Worm (Caenorhabditis elegans) whole organism, L4 larva: ENCODE results near the gene R09E10.13.

Source experiments
- F10B5.3 ChIP-seq: sonication (generic microtip); optimal IDR thresholded peaks from 2 replicates; lab custom pipeline; 2016; ENCODE audit warnings: mild to moderate bottlenecking, missing genetic modification characterization, missing compliant biosample characterization
- F26F4.8 ChIP-seq: fragments of 200-800 bp; sonication (Bioruptor generic); conservative IDR thresholded peaks from 2 replicates; pipeline ENCODE4 v1.3.6; 2022; ENCODE audit warnings: missing genetic modification characterization, missing compliant biosample characterization
- F37D6.2 ChIP-seq: sonication (generic microtip); optimal IDR thresholded peaks from 2 replicates; lab custom pipeline; 2016; ENCODE audit warnings: mild to moderate bottlenecking, missing genetic modification characterization, missing compliant biosample characterization
- R02D3.7 ChIP-seq: fragments of 150-350 bp; sonication (generic microtip); optimal IDR thresholded peaks from 3 replicates; lab custom pipeline; 2014; ENCODE audit warnings: missing biosample characterization, missing genetic modification characterization
- T20F7.1 ChIP-seq: fragments of 200-800 bp; sonication (Bioruptor generic); optimal IDR thresholded peaks from 2 replicates; lab custom pipeline; 2018; ENCODE audit warnings: mild to moderate bottlenecking, missing genetic modification characterization, missing compliant biosample characterization
- T26A8.4 ChIP-seq: fragments of 200-800 bp; sonication (Bioruptor generic); IDR thresholded peaks from 2 replicates; pipeline ENCODE4 v1.3.6; 2022; ENCODE audit warnings: missing genetic modification characterization, missing compliant biosample characterization
- Y105C5A.15 ChIP-seq: fragments of 200-800 bp; sonication (Bioruptor generic); IDR thresholded peaks from 2 replicates; pipeline ENCODE4 v1.3.6; 2022; ENCODE audit warnings: missing genetic modification characterization, missing compliant biosample characterization
- Y5F2A.4 ChIP-seq: fragments of 200-800 bp; sonication (Bioruptor generic); optimal IDR thresholded peaks from 2 replicates; lab custom pipeline; 2018; ENCODE audit warnings: mild to moderate bottlenecking, missing genetic modification characterization, missing compliant biosample characterization
- ZK337.2 ChIP-seq: fragments of 200-800 bp; sonication (Bioruptor generic); IDR thresholded peaks from 2 replicates; pipeline ENCODE4 v1.3.6; 2022; ENCODE audit warnings: missing genetic modification reagents, missing genetic modification characterization, missing compliant biosample characterization
- ZK546.5 ChIP-seq, 2 experiments: sonication (generic microtip); optimal IDR thresholded peaks; 2 replicates each; lab custom pipeline; 2017; ENCODE audit warnings: missing biosample characterization in 2 of 2, missing genetic modification characterization in 2 of 2
- aha-1 ChIP-seq: fragments of 150-350 bp; peaks from one replicate; lab custom pipeline; 2014; ENCODE audit warnings: missing biosample characterization, missing genetic modification characterization
- attf-4 ChIP-seq: sonication (generic microtip); optimal IDR thresholded peaks from 3 replicates; lab custom pipeline; 2017; ENCODE audit warnings: missing biosample characterization, missing genetic modification characterization
- ceh-82 ChIP-seq: sonication (generic microtip); optimal IDR thresholded peaks from 2 replicates; lab custom pipeline; 2017; ENCODE audit warnings: missing biosample characterization, missing genetic modification characterization
- cey-2 ChIP-seq: sonication (generic microtip); optimal IDR thresholded peaks from 3 replicates; lab custom pipeline; 2017; ENCODE audit warnings: missing genetic modification characterization, mild to moderate bottlenecking, missing compliant biosample characterization, antibody characterized with exemption, borderline replicate concordance; ENCODE audit not compliant: insufficient read depth
- daf-19 ChIP-seq: fragments of 200-800 bp; sonication (Bioruptor generic); conservative IDR thresholded peaks from 2 replicates; pipeline ENCODE4 v1.3.6; 2022; ENCODE audit warnings: missing genetic modification characterization, missing compliant biosample characterization
- daf-8 ChIP-seq: fragments of 200-800 bp; sonication (Bioruptor generic); IDR thresholded peaks from 2 replicates; pipeline ENCODE4 v1.3.6; 2022; ENCODE audit warnings: missing genetic modification characterization, missing compliant biosample characterization
- dmd-6 ChIP-seq: fragments of 200-800 bp; sonication (Bioruptor generic); IDR thresholded peaks from 2 replicates; pipeline ENCODE4 v1.3.6; 2022; ENCODE audit warnings: missing genetic modification reagents, missing genetic modification characterization, missing compliant biosample characterization
- dmd-9 ChIP-seq: fragments of 200-800 bp; sonication (Bioruptor generic); IDR thresholded peaks from 2 replicates; pipeline ENCODE4 v1.3.6; 2022; ENCODE audit warnings: missing genetic modification reagents, missing genetic modification characterization, missing compliant biosample characterization
- duxl-1 ChIP-seq: sonication (generic microtip); optimal IDR thresholded peaks from 2 replicates; lab custom pipeline; 2016; ENCODE audit warnings: mild to moderate bottlenecking, missing genetic modification characterization, moderate library complexity, missing compliant biosample characterization; ENCODE audit not compliant: poor library complexity
- egl-27 ChIP-seq: sonication (generic microtip); optimal IDR thresholded peaks from 3 replicates; lab custom pipeline; 2017; ENCODE audit warnings: missing biosample characterization, missing genetic modification reagents, missing genetic modification characterization
- hif-1 ChIP-seq, 2 experiments: sonication (generic microtip); optimal IDR thresholded peaks; 2 replicates each; lab custom pipeline; 2016 to 2017; ENCODE audit warnings: missing compliant biosample characterization in 2 of 2, missing genetic modification characterization in 2 of 2, missing genetic modification reagents in 2 of 2, missing genotype in 2 of 2, mild to moderate bottlenecking in 1 of 2
- hlh-11 ChIP-seq: fragments of 200-800 bp; sonication (Bioruptor generic); optimal IDR thresholded peaks from 2 replicates; lab custom pipeline; 2018; ENCODE audit warnings: mild to moderate bottlenecking, missing genetic modification characterization, missing compliant biosample characterization
- hmg-1.1 ChIP-seq: fragments of 200-800 bp; sonication (Bioruptor generic); IDR thresholded peaks from 2 replicates; pipeline ENCODE4 v1.3.6; 2022; ENCODE audit warnings: missing genetic modification reagents, missing genetic modification characterization, missing compliant biosample characterization
- lim-7 ChIP-seq: fragments of 200-800 bp; sonication (Bioruptor generic); IDR thresholded peaks from 2 replicates; pipeline ENCODE4 v1.3.6; 2022; ENCODE audit warnings: missing genetic modification characterization, missing compliant biosample characterization
- lin-1 ChIP-seq: fragments of 200-800 bp; sonication (Bioruptor generic); IDR thresholded peaks from 2 replicates; pipeline ENCODE4 v1.3.6; 2022; ENCODE audit warnings: missing genetic modification reagents, missing genetic modification characterization, missing compliant biosample characterization
- lin-38 ChIP-seq: fragments of 200-800 bp; sonication (Bioruptor generic); IDR thresholded peaks from 2 replicates; pipeline ENCODE4 v1.3.6; 2022; ENCODE audit warnings: missing genetic modification reagents, missing genetic modification characterization, missing compliant biosample characterization
- lsy-2 ChIP-seq, 2 experiments: fragments of 150-350 bp in 1 of 2; sonication (generic microtip) in 1 of 2; optimal IDR thresholded peaks; 2 replicates each; lab custom pipeline; 2014 to 2017; ENCODE audit warnings: missing biosample characterization in 2 of 2, missing genetic modification characterization in 2 of 2
- madf-9 ChIP-seq: fragments of 200-800 bp; sonication (Bioruptor generic); conservative IDR thresholded peaks from 2 replicates; pipeline ENCODE4 v1.3.6; 2022; ENCODE audit warnings: missing genetic modification reagents, missing genetic modification characterization, missing compliant biosample characterization
- mdl-1 ChIP-seq, 2 experiments: fragments of 150-350 bp in 1 of 2; sonication (generic microtip) in 1 of 2; optimal IDR thresholded peaks; 2 replicates each; lab custom pipeline; 2014 to 2017; ENCODE audit warnings: missing biosample characterization in 2 of 2, missing genetic modification characterization in 2 of 2
- mes-2 ChIP-seq: sonication (generic microtip); optimal IDR thresholded peaks from 2 replicates; lab custom pipeline; 2016; ENCODE audit warnings: missing genotype, mild to moderate bottlenecking, missing genetic modification characterization, missing compliant biosample characterization; ENCODE audit not compliant: poor library complexity, severe bottlenecking
- mxl-2 ChIP-seq: fragments of 200-800 bp; sonication (Bioruptor generic); conservative IDR thresholded peaks from 2 replicates; pipeline ENCODE4 v1.3.6; 2022; ENCODE audit warnings: missing genetic modification reagents, missing genetic modification characterization, missing compliant biosample characterization
- nhr-10 ChIP-seq: fragments of 150-350 bp; optimal IDR thresholded peaks from 2 replicates; lab custom pipeline; 2014; ENCODE audit warnings: missing biosample characterization, missing genetic modification characterization
- nhr-41 ChIP-seq: fragments of 200-800 bp; sonication (Bioruptor generic); IDR thresholded peaks from 2 replicates; pipeline ENCODE4 v1.3.6; 2022; ENCODE audit warnings: missing genetic modification reagents, missing genetic modification characterization, missing compliant biosample characterization
- nhr-42 ChIP-seq: fragments of 200-800 bp; sonication (Bioruptor generic); IDR thresholded peaks from 2 replicates; pipeline ENCODE4 v1.3.6; 2022; ENCODE audit warnings: missing genetic modification characterization, missing compliant biosample characterization
- nhr-6 ChIP-seq: fragments of 150-350 bp; optimal IDR thresholded peaks from 2 replicates; lab custom pipeline; 2014; ENCODE audit warnings: missing biosample characterization, missing genetic modification characterization
- pha-4 ChIP-seq, 2 experiments: fragments of 150-350 bp in 1 of 2; fragments of 200-800 bp in 1 of 2; sonication (Bioruptor generic) in 1 of 2; IDR thresholded peaks in 1 of 2; optimal IDR thresholded peaks in 1 of 2; 2 replicates each; pipeline versions ENCODE4 v1.3.6 to Lab custom; 2014 to 2022; ENCODE audit warnings: missing genetic modification characterization in 2 of 2, missing genetic modification reagents in 2 of 2, missing biosample characterization in 1 of 2, missing compliant biosample characterization in 1 of 2
- php-3 ChIP-seq: fragments of 200-800 bp; sonication (Bioruptor generic); IDR thresholded peaks from 2 replicates; pipeline ENCODE4 v1.3.6; 2022; ENCODE audit warnings: missing genetic modification reagents, missing genetic modification characterization, missing compliant biosample characterization
- pqm-1 ChIP-seq: sonication (generic microtip); optimal IDR thresholded peaks from 2 replicates; lab custom pipeline; 2017; ENCODE audit warnings: missing biosample characterization, missing genetic modification characterization
- saeg-2 ChIP-seq: fragments of 200-800 bp; sonication (Bioruptor generic); IDR thresholded peaks from 2 replicates; pipeline ENCODE4 v1.3.6; 2022; ENCODE audit warnings: missing genetic modification reagents, missing genetic modification characterization, missing compliant biosample characterization
- sdz-12 ChIP-seq: fragments of 200-800 bp; sonication (Bioruptor generic); optimal IDR thresholded peaks from 2 replicates; lab custom pipeline; 2018; ENCODE audit warnings: mild to moderate bottlenecking, missing genetic modification characterization, missing compliant biosample characterization
- spr-1 ChIP-seq: sonication (generic microtip); optimal IDR thresholded peaks from 2 replicates; lab custom pipeline; 2016; ENCODE audit warnings: mild to moderate bottlenecking, missing genetic modification characterization, missing compliant biosample characterization
- spr-3 ChIP-seq: fragments of 200-800 bp; sonication (Bioruptor generic); optimal IDR thresholded peaks from 2 replicates; lab custom pipeline; 2018; ENCODE audit warnings: mild to moderate bottlenecking, missing genetic modification characterization, missing compliant biosample characterization
- unc-39 ChIP-seq: sonication (generic microtip); optimal IDR thresholded peaks from 2 replicates; lab custom pipeline; 2017; ENCODE audit warnings: missing biosample characterization, missing genetic modification characterization
- unc-62 ChIP-seq, 3 experiments: fragments of 150-350 bp in 1 of 3; sonication (generic microtip); optimal IDR thresholded peaks in 2 of 3; peaks in 1 of 3; 1 replicate in 1 of 3; 2 replicates in 2 of 3; lab custom pipeline; 2014 to 2017; ENCODE audit warnings: missing biosample characterization in 3 of 3, missing genetic modification characterization in 3 of 3, missing genetic modification reagents in 3 of 3, missing genotype in 1 of 3
- vab-7 ChIP-seq: fragments of 200-800 bp; sonication (Bioruptor generic); IDR thresholded peaks from 2 replicates; pipeline ENCODE4 v1.3.6; 2022; ENCODE audit warnings: missing genetic modification reagents, missing genetic modification characterization, missing compliant biosample characterization
- zag-1 ChIP-seq: fragments of 150-350 bp; optimal IDR thresholded peaks from 2 replicates; lab custom pipeline; 2014; ENCODE audit warnings: missing biosample characterization, missing genetic modification characterization
- zfp-2 ChIP-seq: sonication (generic microtip); optimal IDR thresholded peaks from 2 replicates; lab custom pipeline; 2016; ENCODE audit warnings: mild to moderate bottlenecking, missing genetic modification characterization, missing compliant biosample characterization
- zfp-3 ChIP-seq: fragments of 200-800 bp; sonication (Bioruptor generic); conservative IDR thresholded peaks from 2 replicates; pipeline ENCODE4 v1.3.6; 2022; ENCODE audit warnings: missing genetic modification reagents, missing genetic modification characterization, missing compliant biosample characterization
- zip-2 ChIP-seq: fragments of 150-350 bp; optimal IDR thresholded peaks from 2 replicates; lab custom pipeline; 2014; ENCODE audit warnings: missing biosample characterization, missing genetic modification characterization
- ztf-11 ChIP-seq: fragments of 150-350 bp; optimal IDR thresholded peaks from 2 replicates; lab custom pipeline; 2014; ENCODE audit warnings: missing biosample characterization, missing genetic modification characterization
- ztf-7 ChIP-seq: fragments of 150-350 bp; optimal IDR thresholded peaks from 2 replicates; lab custom pipeline; 2014; ENCODE audit warnings: missing biosample characterization, missing genetic modification characterization

R09E10.13 gene

DNA sequence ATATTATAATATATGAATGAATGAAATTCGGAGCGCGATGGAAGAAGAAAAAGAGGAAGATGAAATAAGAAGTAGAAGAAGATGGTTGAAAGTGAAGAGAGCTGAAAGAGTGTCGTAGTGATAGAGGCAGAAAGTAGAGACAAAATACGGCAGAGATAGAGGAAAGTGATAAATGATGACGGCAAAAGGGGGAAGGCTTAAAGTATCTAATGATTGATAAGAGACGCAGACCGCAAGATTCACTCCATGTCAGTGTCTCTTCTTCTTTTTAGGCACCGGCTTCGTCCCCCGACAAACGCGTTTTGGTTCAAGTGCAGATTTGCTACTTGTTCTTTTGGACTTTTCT is 47.4 kb upstream of the R09E10.13 start (continued):
- TF ChIP-seq daf-19: no peak
- peak in 1 of 2 experiments; percentile 28 for TF ChIP-seq hif-1 (tag; optimal IDR thresholded peaks at IDR 0.05; lab: Kevin White, UChicago)
- no peak for TF ChIP-seq duxl-1
- peak in 1 of 2 experiments; percentile 33 for TF ChIP-seq mdl-1 (tag; optimal IDR thresholded peaks at IDR 0.05; lab: Kevin White, UChicago)
- TF ChIP-seq nhr-10: peak; percentile 67
- no peak for TF ChIP-seq sdz-12 (GFP tag; lab: Kevin White, UChicago)
- TF ChIP-seq lsy-2 (tag; optimal IDR thresholded peaks at IDR 0.05; lab: Kevin White, UChicago): peak; percentile 18 to 51
- no peak for TF ChIP-seq R02D3.7 (tag; lab: Kevin White, UChicago)
- TF ChIP-seq saeg-2 (GFP tag; lab: Robert Waterston, UW): 0 out of 2 replicates have a peak, but pooled peaks have one; percentile 28
- TF ChIP-seq unc-39: no peak
- peak; percentile 86 for TF ChIP-seq hlh-11 (tag; lab: Kevin White, UChicago)
- peak; percentile 32 for TF ChIP-seq mes-2 (tag; lab: Kevin White, UChicago)
- TF ChIP-seq Y105C5A.15 (GFP tag; lab: Robert Waterston, UW): no peak
- TF ChIP-seq spr-1: no peak
- TF ChIP-seq php-3 (GFP tag; lab: Robert Waterston, UW): peak; percentile 66; the same call in 1 of the 2 replicates
- TF ChIP-seq mxl-2 (GFP tag; lab: Robert Waterston, UW): no peak
- no peak for TF ChIP-seq attf-4 (tag; lab: Kevin White, UChicago)
- no peak for TF ChIP-seq T26A8.4
- TF ChIP-seq dmd-9 (GFP tag; lab: Robert Waterston, UW): no peak
- no peak for TF ChIP-seq ZK546.5 (tag; optimal IDR thresholded peaks at IDR 0.05; lab: Kevin White, UChicago)
- TF ChIP-seq madf-9 (GFP tag; lab: Robert Waterston, UW): no peak
- TF ChIP-seq nhr-6 (tag; lab: Kevin White, UChicago): no peak
- no peak for TF ChIP-seq zfp-2
- TF ChIP-seq hmg-1.1 (GFP tag; lab: Robert Waterston, UW): no peak; the same call in 1 of the 2 replicates
- no peak for TF ChIP-seq ztf-11 (tag; lab: Kevin White, UChicago)
- peak; percentile 51 for TF ChIP-seq T20F7.1 (GFP tag; lab: Kevin White, UChicago)
- no peak for TF ChIP-seq daf-8
- no peak for TF ChIP-seq vab-7 (GFP tag; lab: Robert Waterston, UW)
- TF ChIP-seq ZK337.2 (GFP tag; lab: Robert Waterston, UW): no peak
- no peak for TF ChIP-seq zfp-3 (GFP tag; lab: Robert Waterston, UW)
- TF ChIP-seq F10B5.3 (tag; lab: Kevin White, UChicago): no peak
- no peak for TF ChIP-seq lin-38 (GFP tag; lab: Robert Waterston, UW)
- TF ChIP-seq lim-7 (GFP tag; lab: Robert Waterston, UW): no peak
- TF ChIP-seq pha-4 (GFP tag; IDR thresholded peaks at IDR 0.05; lab: Robert Waterston, UW): no peak
- TF ChIP-seq pha-4 (tag; optimal IDR thresholded peaks at IDR 0.05; lab: Kevin White, UChicago): no peak
- TF ChIP-seq nhr-42 (GFP tag; lab: Robert Waterston, UW): no peak
- no peak for TF ChIP-seq zip-2 (tag; lab: Kevin White, UChicago)
- no peak for TF ChIP-seq aha-1 (tag; lab: Kevin White, UChicago)
- TF ChIP-seq egl-27 (tag; lab: Kevin White, UChicago): no peak
- TF ChIP-seq unc-62 (GFP tag; optimal IDR thresholded peaks at IDR 0.05 in 1 of 2; lab: Kevin White, UChicago): peak in 1 of 2 experiments; percentile 99
- no peak for TF ChIP-seq unc-62 (tag; optimal IDR thresholded peaks at IDR 0.05; lab: Kevin White, UChicago)
- TF ChIP-seq pqm-1 (tag; lab: Kevin White, UChicago): peak; percentile 90
- TF ChIP-seq ceh-82 (tag; lab: Kevin White, UChicago): no peak
- no peak for TF ChIP-seq Y5F2A.4
- TF ChIP-seq spr-3 (GFP tag; lab: Kevin White, UChicago): no peak
- no peak for TF ChIP-seq zag-1 (tag; lab: Kevin White, UChicago)
- 0 out of 2 replicates have a peak, but pooled peaks have one; percentile 46 for TF ChIP-seq lin-1 (GFP tag; lab: Robert Waterston, UW)
- TF ChIP-seq dmd-6 (GFP tag; lab: Robert Waterston, UW): peak; percentile 79
- no peak for TF ChIP-seq F37D6.2 (tag; lab: Kevin White, UChicago)
- TF ChIP-seq nhr-41 (GFP tag; lab: Robert Waterston, UW): no peak
- TF ChIP-seq ztf-7: no peak
- peak; percentile 17 for TF ChIP-seq cey-2
- TF ChIP-seq F26F4.8: no peak
